Fruit fly (Drosophila melanogaster) whole organism, embryonic: ENCODE data around the gene deltaCOP.

Experiments
- Ada2b ChIP-seq: fragments of 200-800 bp; sonication (Bioruptor generic); IDR thresholded peaks from 2 replicates; pipeline ENCODE4 v1.3.6; 2022; ENCODE audit warnings: missing biosample characterization, missing genetic modification characterization
- Asciz ChIP-seq: fragments of 200-800 bp; sonication (Bioruptor generic); optimal IDR thresholded peaks from 2 replicates; lab custom pipeline; 2017; ENCODE audit warnings: missing biosample characterization, mild to moderate bottlenecking, missing genetic modification characterization, missing genetic modification reagents
- Atf3 ChIP-seq: fragments of 200-800 bp; sonication (Bioruptor generic); optimal IDR thresholded peaks from 3 replicates; lab custom pipeline; 2016; ENCODE audit warnings: missing biosample characterization, missing genetic modification characterization
- CG10654 ChIP-seq: fragments of 200-800 bp; sonication (Bioruptor generic); optimal IDR thresholded peaks from 2 replicates; lab custom pipeline; 2016; ENCODE audit warnings: missing biosample characterization, missing genetic modification characterization
- CG11247 ChIP-seq: fragments of 200-800 bp; sonication (Bioruptor generic); IDR thresholded peaks from 2 replicates; pipeline ENCODE4 v1.3.6; 2022; ENCODE audit warnings: missing biosample characterization, missing genetic modification characterization
- CG14710 ChIP-seq: fragments of 200-800 bp; sonication (Bioruptor generic); optimal IDR thresholded peaks from 3 replicates; lab custom pipeline; 2019; ENCODE audit warnings: missing biosample characterization, mild to moderate bottlenecking, missing genetic modification characterization, moderate library complexity
- CG15073 ChIP-seq: fragments of 200-800 bp; sonication (Bioruptor generic); optimal IDR thresholded peaks from 2 replicates; lab custom pipeline; 2016; ENCODE audit warnings: missing biosample characterization, missing genetic modification characterization
- CG16813 ChIP-seq: fragments of 200-800 bp; sonication (Bioruptor generic); IDR thresholded peaks from 3 replicates; pipeline ENCODE4 v1.3.6; 2022; ENCODE audit warnings: missing biosample characterization, missing genetic modification characterization; ENCODE audit not compliant: partially characterized antibody
- CG18011 ChIP-seq: fragments of 200-800 bp; sonication (Bioruptor generic); optimal IDR thresholded peaks from 2 replicates; lab custom pipeline; 2017; ENCODE audit warnings: missing biosample characterization, missing genetic modification characterization, mild to moderate bottlenecking, moderate library complexity, missing genotype
- CG2120 ChIP-seq: fragments of 200-800 bp; sonication (Bioruptor generic); optimal IDR thresholded peaks from 3 replicates; lab custom pipeline; 2016; ENCODE audit warnings: missing biosample characterization, missing genetic modification characterization
- CG30020 ChIP-seq: fragments of 200-800 bp; optimal IDR thresholded peaks from 2 replicates; lab custom pipeline; 2019; ENCODE audit warnings: missing biosample characterization, mild to moderate bottlenecking, missing genetic modification characterization, moderate library complexity
- CG33557 ChIP-seq: fragments of 200-800 bp; sonication (Bioruptor generic); optimal IDR thresholded peaks from 2 replicates; lab custom pipeline; 2019; ENCODE audit warnings: missing biosample characterization, mild to moderate bottlenecking, missing genetic modification characterization, moderate library complexity
- CG34422 ChIP-seq: fragments of 200-800 bp; sonication (Bioruptor generic); IDR thresholded peaks from 3 replicates; pipeline ENCODE4 v1.3.6; 2022; ENCODE audit warnings: missing biosample characterization, missing genetic modification characterization
- CG6765 ChIP-seq: fragments of 200-800 bp; sonication (Bioruptor generic); optimal IDR thresholded peaks from 3 replicates; lab custom pipeline; 2017; ENCODE audit warnings: missing biosample characterization, mild to moderate bottlenecking, missing genetic modification characterization
- CG6854 ChIP-seq: fragments of 200-800 bp; sonication (Bioruptor generic); optimal IDR thresholded peaks from 3 replicates; lab custom pipeline; 2017; ENCODE audit warnings: missing biosample characterization, mild to moderate bottlenecking, missing genetic modification characterization
- CTCF ChIP-seq: fragments of 200-800 bp; sonication (Bioruptor generic); optimal IDR thresholded peaks from 2 replicates; lab custom pipeline; 2017; ENCODE audit warnings: missing biosample characterization, mild to moderate bottlenecking, missing genetic modification characterization, moderate library complexity
- D19B ChIP-seq: fragments of 200-800 bp; sonication (Bioruptor generic); optimal IDR thresholded peaks from 2 replicates; lab custom pipeline; 2017; ENCODE audit warnings: missing biosample characterization, mild to moderate bottlenecking, missing genetic modification characterization
- Dp ChIP-seq: fragments of 200-800 bp; sonication (Bioruptor generic); optimal IDR thresholded peaks from 2 replicates; lab custom pipeline; 2018; ENCODE audit warnings: missing biosample characterization, mild to moderate bottlenecking, missing genetic modification characterization, moderate library complexity
- Ets97D ChIP-seq: fragments of 200-800 bp; sonication (Bioruptor generic); optimal IDR thresholded peaks from 3 replicates; lab custom pipeline; 2016; ENCODE audit warnings: missing biosample characterization, missing genetic modification characterization
- Hmr ChIP-seq: fragments of 200-800 bp; sonication (Bioruptor generic); optimal IDR thresholded peaks from 3 replicates; lab custom pipeline; 2017; ENCODE audit warnings: mild to moderate bottlenecking, missing biosample characterization, missing genetic modification reagents, missing genetic modification characterization
- Hr3 ChIP-seq: fragments of 200-800 bp; sonication (Bioruptor generic); optimal IDR thresholded peaks from 3 replicates; lab custom pipeline; 2016; ENCODE audit warnings: missing biosample characterization, missing genetic modification characterization
- Hr51 ChIP-seq, 2 experiments: fragments of 200-800 bp; sonication (Bioruptor generic); optimal IDR thresholded peaks; 2 replicates in 1 of 2; 3 replicates in 1 of 2; lab custom pipeline; 2016 to 2018; ENCODE audit warnings: missing biosample characterization in 2 of 2, missing genetic modification characterization in 2 of 2, mild to moderate bottlenecking in 1 of 2, moderate library complexity in 1 of 2
- Lhr ChIP-seq: fragments of 200-800 bp; sonication (Bioruptor generic); optimal IDR thresholded peaks from 3 replicates; lab custom pipeline; 2017; ENCODE audit warnings: mild to moderate bottlenecking, missing biosample characterization, missing genetic modification reagents, missing genetic modification characterization
- Neu2 ChIP-seq: fragments of 200-800 bp; sonication (Bioruptor generic); optimal IDR thresholded peaks from 3 replicates; lab custom pipeline; 2016; ENCODE audit warnings: missing biosample characterization, missing genetic modification characterization, borderline replicate concordance
- Oaz ChIP-seq: fragments of 200-800 bp; sonication (Bioruptor generic); IDR thresholded peaks from 2 replicates; pipeline ENCODE4 v1.3.6; 2022; ENCODE audit warnings: missing biosample characterization, missing genetic modification characterization
- Oli ChIP-seq: fragments of 200-800 bp; sonication (Bioruptor generic); optimal IDR thresholded peaks from 2 replicates; lab custom pipeline; 2018; ENCODE audit warnings: missing biosample characterization, mild to moderate bottlenecking, missing genetic modification characterization, moderate library complexity
- Ptx1 ChIP-seq: fragments of 200-800 bp; sonication (Bioruptor generic); IDR thresholded peaks from 2 replicates; pipeline ENCODE4 v1.3.6; 2022; ENCODE audit warnings: missing biosample characterization, missing genetic modification characterization
- Rx ChIP-seq: fragments of 200-800 bp; sonication (Bioruptor generic); IDR thresholded peaks from 2 replicates; pipeline ENCODE4 v1.3.6; 2022; ENCODE audit warnings: missing biosample characterization, missing genetic modification characterization
- Six4 ChIP-seq: fragments of 200-800 bp; sonication (Bioruptor generic); optimal IDR thresholded peaks from 2 replicates; lab custom pipeline; 2016; ENCODE audit warnings: missing biosample characterization, missing genetic modification characterization
- ase ChIP-seq: fragments of 200-800 bp; sonication (Bioruptor generic); IDR thresholded peaks from 3 replicates; pipeline ENCODE4 v1.3.6; 2022; ENCODE audit warnings: missing biosample characterization, missing genetic modification characterization
- br ChIP-seq: fragments of >200 bp; optimal IDR thresholded peaks from 2 replicates; lab custom pipeline; 2017
- crp ChIP-seq, 2 experiments: fragments of 200-800 bp; sonication (Bioruptor generic); optimal IDR thresholded peaks; 2 replicates in 1 of 2; 3 replicates in 1 of 2; lab custom pipeline; 2017; ENCODE audit warnings: missing biosample characterization in 2 of 2, missing genetic modification characterization in 2 of 2, mild to moderate bottlenecking in 1 of 2, moderate library complexity in 1 of 2
- dati ChIP-seq: fragments of 200-800 bp; sonication (Bioruptor generic); IDR thresholded peaks from 2 replicates; pipeline ENCODE4 v1.3.6; 2022; ENCODE audit warnings: missing biosample characterization, missing genetic modification characterization
- en ChIP-seq: fragments of 200-800 bp; sonication (Bioruptor generic); optimal IDR thresholded peaks from 2 replicates; lab custom pipeline; 2016; ENCODE audit warnings: missing biosample characterization, missing genetic modification characterization
- eve ChIP-seq, 2 experiments: fragments of >200 bp; optimal IDR thresholded peaks; 2 replicates each; lab custom pipeline; 2017; ENCODE audit warnings: missing biosample characterization in 2 of 2, missing genetic modification characterization in 2 of 2
- fd64A ChIP-seq: fragments of 200-800 bp; sonication (Bioruptor generic); optimal IDR thresholded peaks from 3 replicates; lab custom pipeline; 2018; ENCODE audit warnings: missing biosample characterization, mild to moderate bottlenecking, missing genetic modification characterization
- fd96Cb ChIP-seq: fragments of 200-800 bp; sonication (Bioruptor generic); optimal IDR thresholded peaks from 2 replicates; lab custom pipeline; 2018; ENCODE audit warnings: missing biosample characterization, mild to moderate bottlenecking, missing genetic modification characterization, moderate library complexity
- gce ChIP-seq: fragments of 200-800 bp; sonication (Bioruptor generic); IDR thresholded peaks from 3 replicates; pipeline ENCODE4 v1.3.6; 2022; ENCODE audit warnings: missing biosample characterization, missing genetic modification characterization
- gcm ChIP-seq: fragments of 200-800 bp; sonication (Bioruptor generic); optimal IDR thresholded peaks from 2 replicates; lab custom pipeline; 2019; ENCODE audit warnings: missing biosample characterization, mild to moderate bottlenecking, missing genetic modification characterization, moderate library complexity
- ham ChIP-seq: fragments of 200-800 bp; sonication (Bioruptor generic); IDR thresholded peaks from 2 replicates; pipeline ENCODE4 v1.3.6; 2022; ENCODE audit warnings: missing biosample characterization, missing genetic modification characterization
- hth ChIP-seq: fragments of >200 bp; optimal IDR thresholded peaks from 2 replicates; lab custom pipeline; 2017; ENCODE audit warnings: inconsistent platforms
- ken ChIP-seq: fragments of 200-800 bp; sonication (Bioruptor generic); IDR thresholded peaks from 3 replicates; pipeline ENCODE4 v1.3.6; 2022; ENCODE audit warnings: missing biosample characterization, missing genetic modification characterization
- nau ChIP-seq: fragments of 200-800 bp; sonication (Bioruptor generic); optimal IDR thresholded peaks from 3 replicates; lab custom pipeline; 2017; ENCODE audit warnings: missing biosample characterization, mild to moderate bottlenecking, missing genetic modification characterization, missing genetic modification reagents
- otp ChIP-seq: fragments of 200-800 bp; sonication (Bioruptor generic); IDR thresholded peaks from 3 replicates; pipeline ENCODE4, ENCODE4 v1.3.6; 2022; ENCODE audit warnings: missing biosample characterization, missing genetic modification characterization
- pzg ChIP-seq: fragments of 200-800 bp; sonication (Bioruptor generic); optimal IDR thresholded peaks from 3 replicates; lab custom pipeline; 2018; ENCODE audit warnings: missing biosample characterization, mild to moderate bottlenecking, missing genetic modification characterization, moderate library complexity
- sc ChIP-seq, 3 experiments: fragments of >200 bp in 2 of 3; fragments of 200-800 bp in 1 of 3; sonication (Bioruptor generic) in 1 of 3; optimal IDR thresholded peaks; 2 replicates in 2 of 3; 3 replicates in 1 of 3; lab custom pipeline; 2017; ENCODE audit warnings: mild to moderate bottlenecking in 1 of 3, missing biosample characterization in 1 of 3, missing genetic modification characterization in 1 of 3, missing genetic modification reagents in 1 of 3
- sens-2 ChIP-seq: fragments of 200-800 bp; sonication (Bioruptor generic); IDR thresholded peaks from 2 replicates; pipeline ENCODE4 v1.3.6; 2022; ENCODE audit warnings: missing biosample characterization, missing genetic modification characterization
- tio ChIP-seq: fragments of 200-800 bp; sonication (Bioruptor generic); optimal IDR thresholded peaks from 2 replicates; lab custom pipeline; 2017; ENCODE audit warnings: missing biosample characterization, missing genetic modification characterization, inconsistent platforms
- trh ChIP-seq: fragments of 200-800 bp; sonication (Bioruptor generic); optimal IDR thresholded peaks from 2 replicates; lab custom pipeline; 2016; ENCODE audit warnings: missing biosample characterization, missing genetic modification characterization
- tup ChIP-seq: fragments of 200-800 bp; sonication (Bioruptor generic); optimal IDR thresholded peaks from 2 replicates; lab custom pipeline; 2016; ENCODE audit warnings: missing biosample characterization, mild to moderate bottlenecking, missing genetic modification characterization, moderate library complexity
- wek ChIP-seq: fragments of 200-800 bp; sonication (Bioruptor generic); optimal IDR thresholded peaks from 3 replicates; lab custom pipeline; 2018; ENCODE audit warnings: missing biosample characterization, mild to moderate bottlenecking, missing genetic modification characterization, moderate library complexity
- wor ChIP-seq: fragments of 200-800 bp; sonication (Bioruptor generic); IDR thresholded peaks from 2 replicates; pipeline ENCODE4 v1.3.6; 2022; ENCODE audit warnings: missing biosample characterization, missing genetic modification characterization

Gene deltaCOP

dm6 chrX:1854070-1854469, 7.5 kb downstream of the deltaCOP start (continued):
- TF ChIP-seq trh (GFP tag; lab: Kevin White, UChicago) = peak; percentile 39
- TF ChIP-seq ase (GFP tag; lab: Robert Waterston, UW) = peak; percentile 57; the same call in 2 of the 3 replicates
- TF ChIP-seq Neu2 (GFP tag; lab: Kevin White, UChicago) = no peak
- no peak for TF ChIP-seq eve (GFP tag; optimal IDR thresholded peaks at IDR 0.05; lab: Kevin White, UChicago)
- TF ChIP-seq CG18011 (GFP tag; lab: Kevin White, UChicago) = peak; percentile 43
- TF ChIP-seq Six4 (GFP tag; lab: Kevin White, UChicago) = no peak
- peak; percentile 45 for TF ChIP-seq CG10654
- TF ChIP-seq dati (GFP tag; lab: Robert Waterston, UW) = no peak
- TF ChIP-seq ken (GFP tag; lab: Robert Waterston, UW) = no peak
- no peak for TF ChIP-seq CG33557
- TF ChIP-seq Oli (tag; lab: Kevin White, UChicago) = no peak
- no peak for TF ChIP-seq en (GFP tag; lab: Kevin White, UChicago)
- TF ChIP-seq Hmr (GFP tag; lab: Kevin White, UChicago) = peak; percentile 95
- TF ChIP-seq CG14710 (tag; lab: Kevin White, UChicago) = no peak
- TF ChIP-seq Ets97D (GFP tag; lab: Kevin White, UChicago) = peak; percentile 12
- no peak for TF ChIP-seq crp (GFP tag; optimal IDR thresholded peaks at IDR 0.05; lab: Kevin White, UChicago)
- TF ChIP-seq Rx = no peak
- TF ChIP-seq wor (GFP tag; lab: Robert Waterston, UW) = no peak
- TF ChIP-seq sc (optimal IDR thresholded peaks at IDR 0.05; lab: Kevin White, UChicago) = no peak
- TF ChIP-seq sc (GFP tag; optimal IDR thresholded peaks at IDR 0.05; lab: Kevin White, UChicago) = no peak
- TF ChIP-seq sens-2 = no peak
- TF ChIP-seq Dp = no peak
- TF ChIP-seq Hr3 (GFP tag; lab: Kevin White, UChicago) = no peak
- TF ChIP-seq ham (GFP tag; lab: Robert Waterston, UW) = peak; percentile 66; the same call in 1 of the 2 replicates
- TF ChIP-seq CG34422 (GFP tag; lab: Robert Waterston, UW) = no peak
- no peak for TF ChIP-seq Lhr (GFP tag; lab: Kevin White, UChicago)
- TF ChIP-seq Oaz (GFP tag; lab: Robert Waterston, UW) = no peak
- no peak for TF ChIP-seq fd96Cb (tag; lab: Kevin White, UChicago)
- TF ChIP-seq Ada2b = peak; percentile 29; the same call in 1 of the 2 replicates
- no peak for TF ChIP-seq CG15073
- no peak for TF ChIP-seq CG16813 (GFP tag; lab: Robert Waterston, UW)
- TF ChIP-seq CG6854 (GFP tag; lab: Kevin White, UChicago) = peak; percentile 89
- TF ChIP-seq CTCF (GFP tag; lab: Kevin White, UChicago) = no peak
- TF ChIP-seq tup = peak; percentile 85
- peak; percentile 59; the same call in 1 of the 3 replicates for TF ChIP-seq otp (GFP tag; lab: Robert Waterston, UW)
- no peak for TF ChIP-seq hth (lab: Kevin White, UChicago)
- TF ChIP-seq Hr51 (GFP tag; optimal IDR thresholded peaks at IDR 0.05; lab: Kevin White, UChicago) = peak; percentile 8 to 73
- TF ChIP-seq D19B = peak; percentile 56
- peak; percentile 11 for TF ChIP-seq tio
- TF ChIP-seq Asciz = peak; percentile 54
- no peak for TF ChIP-seq Atf3 (GFP tag; lab: Kevin White, UChicago)
- TF ChIP-seq CG2120 (GFP tag; lab: Kevin White, UChicago) = peak; percentile 81
- TF ChIP-seq wek (GFP tag; lab: Kevin White, UChicago) = peak; percentile 75
- no peak for TF ChIP-seq fd64A (GFP tag; lab: Kevin White, UChicago)
- TF ChIP-seq gce (GFP tag; lab: Robert Waterston, UW) = peak; percentile 62; the same call in 1 of the 3 replicates
- no peak for TF ChIP-seq gcm (GFP tag; lab: Kevin White, UChicago)
- peak; percentile 93 for TF ChIP-seq CG6765 (GFP tag; lab: Kevin White, UChicago)
- no peak for TF ChIP-seq Ptx1 (GFP tag; lab: Robert Waterston, UW)
- TF ChIP-seq nau (GFP tag; lab: Kevin White, UChicago) = peak; percentile 83
- no peak for TF ChIP-seq CG30020
- TF ChIP-seq br (lab: Kevin White, UChicago) = no peak
- TF ChIP-seq pzg (GFP tag; lab: Kevin White, UChicago) = peak; percentile 15
- TF ChIP-seq CG11247 (GFP tag; lab: Robert Waterston, UW) = peak; percentile 78
